Worm (Caenorhabditis elegans) whole organism, L4/young adult: ENCODE data around the gene nhr-86.

Source experiments
- W03F9.2 ChIP-seq: fragments of 150-350 bp; optimal IDR thresholded peaks from 2 replicates; lab custom pipeline; 2014; ENCODE audit warnings: missing biosample characterization, missing genetic modification characterization
- dao-5 ChIP-seq: sonication (generic microtip); optimal IDR thresholded peaks from 2 replicates; lab custom pipeline; 2016; ENCODE audit warnings: missing genotype, missing genetic modification characterization, moderate library complexity, missing compliant biosample characterization
- him-1 ChIP-seq: sonication (generic microtip); optimal IDR thresholded peaks from 2 replicates; lab custom pipeline; 2016; ENCODE audit warnings: missing genotype, missing genetic modification reagents, missing genetic modification characterization, missing compliant biosample characterization

Gene nhr-86

ce11 chrV:2072807-2073206 lies 6.2 kb upstream of the nhr-86 start, which contains the start of gene Y40B10A.9:
TSS of gene Y40B10A.9 (minus strand) at chrV:2072907.
- no peak for TF ChIP-seq him-1 (tag; lab: Kevin White, UChicago)
- no peak for TF ChIP-seq dao-5 (tag; lab: Kevin White, UChicago)
- no peak for TF ChIP-seq W03F9.2

ce11 chrV:2068728-2069443 lies 2.2 kb upstream of the nhr-86 start:
- no peak for TF ChIP-seq dao-5 (tag; lab: Kevin White, UChicago)
- TF ChIP-seq W03F9.2: no peak
- no peak for TF ChIP-seq him-1 (tag; lab: Kevin White, UChicago)

ce11 chrV:2067985-2068499 lies 1.4 kb upstream of the nhr-86 start, which contains the start of gene lbp-9:
TSS of gene lbp-9 (plus strand) at chrV:2068449.
- TF ChIP-seq him-1 (tag; lab: Kevin White, UChicago) (no peak), dao-5 (tag; lab: Kevin White, UChicago) (no peak), W03F9.2 (no peak)

- TF ChIP-seq W03F9.2 (peak; percentile 44), dao-5 (tag; lab: Kevin White, UChicago) (no peak)
Measured at ce11 chrV:2067419-2067818, 769 bp upstream of the nhr-86 start.

- TF ChIP-seq him-1 (tag; lab: Kevin White, UChicago): no peak
Measured at ce11 chrV:2057324-2057723, 9.3 kb downstream of the nhr-86 start, which contains the start of gene comt-3. TSS of gene comt-3 (plus strand) at chrV:2057537.

ce11 chrV:2055765-2056504 lies 10.7 kb downstream of the nhr-86 start:
- TF ChIP-seq him-1 (tag; lab: Kevin White, UChicago) (no peak), dao-5 (tag; lab: Kevin White, UChicago) (no peak), W03F9.2 (no peak)

- TF ChIP-seq him-1 (tag; lab: Kevin White, UChicago): no peak
- no peak for TF ChIP-seq dao-5 (tag; lab: Kevin White, UChicago)
- no peak for TF ChIP-seq W03F9.2
Measured at ce11 chrV:2054254-2054653, 12.4 kb downstream of the nhr-86 start.

- TF ChIP-seq dao-5 (tag; lab: Kevin White, UChicago) (no peak), W03F9.2 (no peak), him-1 (tag; lab: Kevin White, UChicago) (no peak)
Measured at ce11 chrV:2053509-2053908, 13.1 kb downstream of the nhr-86 start, which contains the start of gene comt-5. TSS of gene comt-5 (minus strand) at chrV:2053609.

- no peak for TF ChIP-seq dao-5 (tag; lab: Kevin White, UChicago)
- no peak for TF ChIP-seq W03F9.2
- TF ChIP-seq him-1 (tag; lab: Kevin White, UChicago): no peak
Measured at ce11 chrV:2051507-2051906, 15.1 kb downstream of the nhr-86 start, which contains the start of gene Y40B10A.11. TSS of gene Y40B10A.11 (minus strand) at chrV:2051607.

ce11 chrV:2050790-2051189 lies 15.9 kb downstream of the nhr-86 start:
- no peak for TF ChIP-seq W03F9.2
- TF ChIP-seq him-1 (tag; lab: Kevin White, UChicago): no peak
- no peak for TF ChIP-seq dao-5 (tag; lab: Kevin White, UChicago)

- TF ChIP-seq him-1 (tag; lab: Kevin White, UChicago): no peak
- TF ChIP-seq dao-5 (tag; lab: Kevin White, UChicago): no peak
- TF ChIP-seq W03F9.2: no peak
Measured at ce11 chrV:2050136-2050535, 16.5 kb downstream of the nhr-86 start, which contains the start of gene comt-4. TSS of gene comt-4 (minus strand) at chrV:2050185.

ce11 chrV:2045956-2046355 lies 20.7 kb downstream of the nhr-86 start, which contains the start of gene Y40B10A.5:
TSS of gene Y40B10A.5 (minus strand) at chrV:2046056.
- TF ChIP-seq dao-5 (tag; lab: Kevin White, UChicago): no peak
- no peak for TF ChIP-seq W03F9.2
- TF ChIP-seq him-1 (tag; lab: Kevin White, UChicago): no peak

- TF ChIP-seq W03F9.2 (no peak), him-1 (tag; lab: Kevin White, UChicago) (no peak), dao-5 (tag; lab: Kevin White, UChicago) (no peak)
Measured at ce11 chrV:2035545-2035944, 31.1 kb downstream of the nhr-86 start, which contains the start of gene srab-23. TSS of gene srab-23 (minus strand) at chrV:2035645.

- no peak for TF ChIP-seq W03F9.2
- no peak for TF ChIP-seq dao-5 (tag; lab: Kevin White, UChicago)
- no peak for TF ChIP-seq him-1 (tag; lab: Kevin White, UChicago)
Measured at ce11 chrV:2031454-2031853, 35.2 kb downstream of the nhr-86 start, which contains the start of gene hil-6. TSS of gene hil-6 (minus strand) at chrV:2031554.
